Worm (Caenorhabditis elegans) whole organism, late embryonic: ENCODE measurements around the gene nhr-43.

ENCODE experiments used
- C08G9.2 ChIP-seq: sonication (generic microtip); optimal IDR thresholded peaks from 2 replicates; lab custom pipeline; 2016; ENCODE audit warnings: mild to moderate bottlenecking, missing genetic modification characterization, moderate library complexity, missing compliant biosample characterization
- K02D7.2 ChIP-seq: sonication (generic microtip); optimal IDR thresholded peaks from 2 replicates; lab custom pipeline; 2017; ENCODE audit warnings: mild to moderate bottlenecking, missing genetic modification characterization, missing compliant biosample characterization
- K09A11.1 ChIP-seq: sonication (generic microtip); optimal IDR thresholded peaks from 2 replicates; lab custom pipeline; 2017; ENCODE audit warnings: antibody characterized with exemption, mild to moderate bottlenecking, missing genetic modification characterization, missing compliant biosample characterization; ENCODE audit not compliant: insufficient read depth
- T23F11.4 ChIP-seq: fragments of 200-800 bp; sonication (Bioruptor generic); optimal IDR thresholded peaks from 2 replicates; lab custom pipeline; 2018; ENCODE audit warnings: mild to moderate bottlenecking, missing genetic modification characterization, missing compliant biosample characterization
- ceh-18 ChIP-seq: sonication (generic microtip); optimal IDR thresholded peaks from 2 replicates; lab custom pipeline; 2016; ENCODE audit warnings: missing genetic modification characterization, missing compliant biosample characterization
- ceh-34 ChIP-seq: sonication (generic microtip); optimal IDR thresholded peaks from 2 replicates; lab custom pipeline; 2016; ENCODE audit warnings: mild to moderate bottlenecking, missing genetic modification characterization, missing compliant biosample characterization
- che-1 ChIP-seq: sonication (generic microtip); optimal IDR thresholded peaks from 2 replicates; lab custom pipeline; 2016; ENCODE audit warnings: mild to moderate bottlenecking, missing genetic modification characterization, missing compliant biosample characterization
- dmd-4 ChIP-seq: sonication (generic microtip); optimal IDR thresholded peaks from 2 replicates; lab custom pipeline; 2016; ENCODE audit warnings: borderline replicate concordance, missing genetic modification characterization, missing compliant biosample characterization
- dve-1 ChIP-seq: sonication (generic microtip); optimal IDR thresholded peaks from 2 replicates; lab custom pipeline; 2017; ENCODE audit warnings: antibody characterized with exemption, mild to moderate bottlenecking, missing genetic modification characterization, missing compliant biosample characterization
- elt-2 ChIP-seq: sonication (generic microtip); optimal IDR thresholded peaks from 2 replicates; lab custom pipeline; 2016; ENCODE audit warnings: missing genetic modification reagents, missing genetic modification characterization, missing compliant biosample characterization
- fax-1 ChIP-seq: sonication (generic microtip); optimal IDR thresholded peaks from 2 replicates; lab custom pipeline; 2016; ENCODE audit warnings: missing genotype, missing genetic modification characterization, missing compliant biosample characterization
- fkh-10 ChIP-seq: fragments of 150-350 bp; optimal IDR thresholded peaks from 2 replicates; lab custom pipeline; 2014; ENCODE audit warnings: missing biosample characterization, missing genetic modification reagents, missing genetic modification characterization
- gmeb-2 ChIP-seq: sonication (generic microtip); optimal IDR thresholded peaks from 2 replicates; lab custom pipeline; 2016; ENCODE audit warnings: missing genetic modification characterization, inconsistent platforms, missing compliant biosample characterization
- hlh-13 ChIP-seq: fragments of 200-800 bp; sonication (Bioruptor generic); optimal IDR thresholded peaks from 2 replicates; lab custom pipeline; 2018; ENCODE audit warnings: mild to moderate bottlenecking, missing genetic modification characterization, missing compliant biosample characterization
- hlh-30 ChIP-seq: sonication (generic microtip); optimal IDR thresholded peaks from 2 replicates; lab custom pipeline; 2017; ENCODE audit warnings: antibody characterized with exemption, missing genetic modification characterization, missing compliant biosample characterization; ENCODE audit not compliant: insufficient read depth
- hlh-8 ChIP-seq: sonication (generic microtip); optimal IDR thresholded peaks from 2 replicates; lab custom pipeline; 2016; ENCODE audit warnings: missing genotype, missing genetic modification characterization, missing compliant biosample characterization
- lim-6 ChIP-seq: sonication (generic microtip); optimal IDR thresholded peaks from 2 replicates; lab custom pipeline; 2016; ENCODE audit warnings: missing genetic modification characterization, missing compliant biosample characterization
- madf-2 ChIP-seq: sonication (generic microtip); optimal IDR thresholded peaks from 2 replicates; lab custom pipeline; 2017; ENCODE audit warnings: missing genetic modification characterization, missing compliant biosample characterization
- nhr-11 ChIP-seq: fragments of 150-350 bp; optimal IDR thresholded peaks from 2 replicates; lab custom pipeline; 2014; ENCODE audit warnings: missing biosample characterization, missing genetic modification characterization
- nhr-232 ChIP-seq: sonication (generic microtip); optimal IDR thresholded peaks from 2 replicates; lab custom pipeline; 2016; ENCODE audit warnings: missing genetic modification characterization, missing compliant biosample characterization
- odd-2 ChIP-seq: sonication (generic microtip); optimal IDR thresholded peaks from 2 replicates; lab custom pipeline; 2017; ENCODE audit warnings: antibody characterized with exemption, mild to moderate bottlenecking, missing genetic modification characterization, missing compliant biosample characterization
- pat-9 ChIP-seq: fragments of 200-800 bp; sonication (Bioruptor generic); optimal IDR thresholded peaks from 2 replicates; lab custom pipeline; 2018; ENCODE audit warnings: mild to moderate bottlenecking, missing genetic modification characterization, moderate library complexity, missing compliant biosample characterization
- pha-2 ChIP-seq: sonication (generic microtip); optimal IDR thresholded peaks from 2 replicates; lab custom pipeline; 2017; ENCODE audit warnings: mild to moderate bottlenecking, missing genetic modification characterization, missing compliant biosample characterization
- pqm-1 ChIP-seq: sonication (generic microtip); optimal IDR thresholded peaks from 2 replicates; lab custom pipeline; 2016; ENCODE audit warnings: missing genetic modification characterization, missing compliant biosample characterization
- pros-1 ChIP-seq: fragments of 150-350 bp; optimal IDR thresholded peaks from 2 replicates; lab custom pipeline; 2014; ENCODE audit warnings: missing biosample characterization, missing genetic modification reagents, missing genetic modification characterization
- ref-2 ChIP-seq: sonication (generic microtip); optimal IDR thresholded peaks from 2 replicates; lab custom pipeline; 2016; ENCODE audit warnings: missing genetic modification characterization, missing compliant biosample characterization
- rnt-1 ChIP-seq: sonication (generic microtip); optimal IDR thresholded peaks from 2 replicates; lab custom pipeline; 2016; ENCODE audit warnings: missing genetic modification characterization, missing compliant biosample characterization
- sdc-2 ChIP-seq: sonication (generic microtip); optimal IDR thresholded peaks from 2 replicates; lab custom pipeline; 2016; ENCODE audit warnings: missing genotype, missing genetic modification characterization, missing compliant biosample characterization
- sox-4 ChIP-seq: sonication (generic microtip); optimal IDR thresholded peaks from 2 replicates; lab custom pipeline; 2017; ENCODE audit warnings: mild to moderate bottlenecking, missing genetic modification characterization, inconsistent platforms, missing compliant biosample characterization
- syd-9 ChIP-seq: sonication (generic microtip); optimal IDR thresholded peaks from 2 replicates; lab custom pipeline; 2016; ENCODE audit warnings: mild to moderate bottlenecking, missing genetic modification characterization, moderate library complexity, missing compliant biosample characterization
- ttx-3 ChIP-seq: sonication (generic microtip); optimal IDR thresholded peaks from 2 replicates; lab custom pipeline; 2016; ENCODE audit warnings: missing genetic modification reagents, missing genetic modification characterization, missing compliant biosample characterization
- unc-55 ChIP-seq: sonication (generic microtip); optimal IDR thresholded peaks from 2 replicates; lab custom pipeline; 2017; ENCODE audit warnings: missing biosample characterization, missing genetic modification reagents, missing genetic modification characterization
- unc-86 ChIP-seq: sonication (generic microtip); optimal IDR thresholded peaks from 2 replicates; lab custom pipeline; 2016; ENCODE audit warnings: missing genetic modification characterization, missing compliant biosample characterization
- zip-5 ChIP-seq: sonication (generic microtip); optimal IDR thresholded peaks from 2 replicates; lab custom pipeline; 2016; ENCODE audit warnings: missing genetic modification characterization, missing compliant biosample characterization

nhr-43 gene

DNA sequence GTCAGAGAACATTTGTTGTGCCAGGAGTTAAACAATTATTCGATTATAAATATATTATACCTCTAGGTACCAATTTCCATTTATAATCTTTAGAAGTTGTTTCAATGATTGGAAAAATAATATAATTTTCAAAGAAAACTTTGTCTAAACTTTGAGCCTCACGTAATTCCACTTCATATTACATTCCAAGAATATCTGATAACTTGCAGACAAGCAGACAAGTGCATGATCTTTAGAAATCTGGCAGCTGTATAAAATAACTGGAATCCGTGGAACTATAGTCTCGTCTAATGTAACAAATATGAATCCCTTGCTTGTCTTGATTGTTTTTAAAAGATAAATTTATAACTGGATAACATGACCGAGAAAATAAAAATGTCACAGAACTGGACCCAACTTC is 6.8 kb upstream of the nhr-43 start:
- TF ChIP-seq fkh-10 (GFP tag; lab: Kevin White, UChicago) (no peak), gmeb-2 (no peak), sdc-2 (no peak), dmd-4 (tag; lab: Kevin White, UChicago) (no peak), che-1 (tag; lab: Kevin White, UChicago) (no peak), unc-55 (GFP tag; lab: Kevin White, UChicago) (no peak), fax-1 (tag; lab: Kevin White, UChicago) (no peak), unc-86 (no peak), ttx-3 (tag; lab: Kevin White, UChicago) (no peak), dve-1 (no peak), rnt-1 (tag; lab: Kevin White, UChicago) (no peak), nhr-232 (no peak), ref-2 (tag; lab: Kevin White, UChicago) (no peak), odd-2 (tag; lab: Kevin White, UChicago) (no peak), T23F11.4 (no peak), sox-4 (no peak), madf-2 (tag; lab: Kevin White, UChicago) (no peak), K09A11.1 (tag; lab: Kevin White, UChicago) (no peak), nhr-11 (no peak)

DNA sequence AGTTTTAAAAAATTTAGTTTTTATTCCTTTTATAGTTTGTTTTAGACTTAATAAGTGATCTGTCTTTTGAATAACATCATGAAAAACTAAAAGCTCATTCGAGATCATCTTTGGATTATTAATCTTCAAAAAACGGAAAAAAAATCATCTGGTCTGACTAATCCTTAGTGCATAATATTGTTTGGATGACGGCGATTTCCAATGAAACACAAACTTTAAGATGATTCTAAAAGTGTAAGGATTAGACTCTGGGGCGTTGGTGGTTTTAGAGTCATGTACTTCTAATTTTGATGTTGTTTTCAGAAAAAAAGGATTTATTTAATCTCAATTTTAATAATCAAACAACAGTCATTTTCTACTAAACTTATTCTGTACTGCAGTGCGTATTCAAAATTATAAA is 6.1 kb upstream of the nhr-43 start:
- TF ChIP-seq ceh-34 (tag; lab: Kevin White, UChicago) (no peak), fkh-10 (GFP tag; lab: Kevin White, UChicago) (no peak), pha-2 (tag; lab: Kevin White, UChicago) (no peak), pat-9 (tag; lab: Kevin White, UChicago) (no peak), hlh-8 (no peak)
- TF ChIP-seq, all 69 proteins: peak for 0

DNA sequence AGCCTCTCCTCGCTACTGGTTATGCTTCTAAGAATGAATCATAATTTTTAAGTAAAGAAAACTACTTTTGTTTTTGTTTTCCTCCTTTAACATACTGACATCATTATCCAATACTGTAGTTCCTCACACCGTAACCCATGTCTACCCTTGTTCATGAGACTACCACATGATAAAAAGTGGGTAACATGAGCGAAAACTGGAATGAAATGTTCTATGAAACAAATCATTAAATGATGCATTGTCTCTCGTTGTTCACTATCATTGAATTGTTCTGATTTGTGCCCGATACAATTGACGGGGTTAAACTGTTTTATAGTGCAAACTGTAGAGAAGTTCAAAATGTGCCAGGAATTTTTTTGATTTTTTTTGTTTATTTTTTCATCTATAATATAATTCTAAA is 1.7 kb upstream of the nhr-43 start:
- TF ChIP-seq zip-5 (tag; lab: Kevin White, UChicago) = no peak
- TF ChIP-seq hlh-30 (tag; lab: Kevin White, UChicago) = no peak
- TF ChIP-seq pqm-1 = no peak
- TF ChIP-seq T23F11.4 = no peak
- no peak for TF ChIP-seq ttx-3 (tag; lab: Kevin White, UChicago)
- TF ChIP-seq pat-9 (tag; lab: Kevin White, UChicago) = no peak
- no peak for TF ChIP-seq syd-9 (tag; lab: Kevin White, UChicago)
- TF ChIP-seq, all 69 proteins: peak for 0

DNA sequence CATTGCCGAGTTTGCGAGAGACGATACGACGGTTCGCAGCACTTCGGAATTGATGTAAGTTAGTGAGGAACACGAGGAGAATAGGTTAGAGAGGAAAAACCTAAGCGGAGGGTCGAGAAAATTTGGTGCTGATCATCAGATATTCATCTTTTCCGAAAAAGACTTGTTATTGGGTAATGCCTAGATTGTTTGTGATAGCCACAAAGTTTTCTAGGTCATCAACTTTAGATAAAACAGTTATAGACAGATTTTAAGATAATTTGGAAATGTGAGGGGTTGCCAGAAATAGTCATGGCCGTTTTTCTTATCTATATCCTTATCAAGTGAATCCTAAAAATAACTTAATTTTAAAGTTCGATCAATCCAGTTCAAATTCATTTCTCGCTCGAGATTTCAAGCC is 1.0 kb downstream of the nhr-43 start:
- no peak for TF ChIP-seq dve-1
- TF ChIP-seq nhr-11 = no peak
- no peak for TF ChIP-seq fax-1 (tag; lab: Kevin White, UChicago)
- no peak for TF ChIP-seq pros-1
- no peak for TF ChIP-seq rnt-1 (tag; lab: Kevin White, UChicago)

DNA sequence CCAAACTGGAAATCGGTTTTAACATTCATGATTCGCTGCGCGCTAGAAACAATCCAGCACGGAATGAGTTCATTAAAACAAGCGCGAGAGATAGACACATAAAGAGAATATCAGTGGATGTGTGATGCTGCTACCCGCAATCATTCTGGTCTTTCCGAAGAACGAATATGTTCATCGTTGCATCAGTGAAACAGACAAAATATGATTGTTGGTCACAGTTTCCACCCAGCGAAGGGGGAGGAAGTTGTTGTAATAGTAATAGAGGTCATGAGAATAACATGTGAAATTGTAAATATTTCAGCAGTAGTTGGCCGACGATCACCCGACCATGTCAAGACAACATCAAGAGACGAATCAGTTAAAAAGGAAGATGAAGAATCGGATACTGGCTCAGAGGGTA is 1.8 kb downstream of the nhr-43 start:
- TF ChIP-seq C08G9.2 (tag; lab: Kevin White, UChicago) (no peak), K02D7.2 (tag; lab: Kevin White, UChicago) (no peak), hlh-8 (no peak), unc-86 (no peak), lim-6 (tag; lab: Kevin White, UChicago) (no peak), nhr-11 (no peak), elt-2 (tag; lab: Kevin White, UChicago) (no peak), hlh-13 (no peak), dve-1 (no peak), fkh-10 (GFP tag; lab: Kevin White, UChicago) (no peak), ceh-18 (tag; lab: Kevin White, UChicago) (no peak)
